Worm (Caenorhabditis elegans) whole organism, L3 larva: ENCODE measurements around the gene gcy-18.

Experiments
- R02D3.7 ChIP-seq: fragments of 150-350 bp; optimal IDR thresholded peaks from 2 replicates; lab custom pipeline; 2014; ENCODE audit warnings: missing biosample characterization, missing genetic modification characterization
- ZK546.5 ChIP-seq: sonication (generic microtip); optimal IDR thresholded peaks from 2 replicates; lab custom pipeline; 2017; ENCODE audit warnings: missing biosample characterization, missing genetic modification characterization
- aly-2 ChIP-seq: fragments of 150-350 bp; optimal IDR thresholded peaks from 2 replicates; lab custom pipeline; 2014; ENCODE audit warnings: missing biosample characterization, missing genetic modification characterization
- ama-1 ChIP-seq: fragments of 150-350 bp; optimal IDR thresholded peaks from 2 replicates; lab custom pipeline; 2018
- ceh-16 ChIP-seq: sonication (generic microtip); optimal IDR thresholded peaks from 2 replicates; lab custom pipeline; 2017; ENCODE audit warnings: missing biosample characterization, missing genetic modification characterization
- ceh-28 ChIP-seq: fragments of 150-350 bp; optimal IDR thresholded peaks from 2 replicates; lab custom pipeline; 2014; ENCODE audit warnings: missing biosample characterization, missing genetic modification reagents, missing genetic modification characterization
- ceh-82 ChIP-seq: fragments of 150-350 bp; optimal IDR thresholded peaks from 2 replicates; lab custom pipeline; 2014; ENCODE audit warnings: missing biosample characterization, missing genetic modification characterization
- ceh-9 ChIP-seq: sonication (generic microtip); optimal IDR thresholded peaks from 2 replicates; lab custom pipeline; 2018; ENCODE audit warnings: missing biosample characterization, missing genetic modification characterization
- daf-12 ChIP-seq: fragments of 150-350 bp; optimal IDR thresholded peaks from 2 replicates; lab custom pipeline; 2014; ENCODE audit warnings: missing biosample characterization, missing genetic modification reagents, missing genetic modification characterization
- egl-27 ChIP-seq: sonication (generic microtip); optimal IDR thresholded peaks from 4 replicates; lab custom pipeline; 2017; ENCODE audit warnings: missing biosample characterization, missing genetic modification reagents, missing genetic modification characterization
- egl-5 ChIP-seq: fragments of 150-350 bp; optimal IDR thresholded peaks from 2 replicates; lab custom pipeline; 2017; ENCODE audit warnings: missing biosample characterization, missing genetic modification reagents, missing genetic modification characterization, inconsistent platforms
- elt-1 ChIP-seq: fragments of 150-350 bp; optimal IDR thresholded peaks from 2 replicates; lab custom pipeline; 2014; ENCODE audit warnings: missing biosample characterization, missing genetic modification characterization
- elt-2 ChIP-seq: sonication (generic microtip); optimal IDR thresholded peaks from 2 replicates; lab custom pipeline; 2016; ENCODE audit warnings: missing genetic modification reagents, mild to moderate bottlenecking, missing genetic modification characterization, missing compliant biosample characterization
- eor-1 ChIP-seq, 2 experiments: fragments of 150-350 bp; optimal IDR thresholded peaks; 2 replicates each; lab custom pipeline; 2014 to 2018; ENCODE audit warnings: missing biosample characterization in 2 of 2, missing genetic modification characterization in 2 of 2
- fkh-10 ChIP-seq: sonication (generic microtip); optimal IDR thresholded peaks from 2 replicates; lab custom pipeline; 2017; ENCODE audit warnings: missing biosample characterization, missing genetic modification reagents, missing genetic modification characterization
- fkh-2 ChIP-seq: fragments of 150-350 bp; optimal IDR thresholded peaks from 2 replicates; lab custom pipeline; 2014; ENCODE audit warnings: missing biosample characterization, missing genetic modification reagents, missing genetic modification characterization
- hmg-11 ChIP-seq: sonication (generic microtip); optimal IDR thresholded peaks from 2 replicates; lab custom pipeline; 2016; ENCODE audit warnings: missing genetic modification characterization, missing compliant biosample characterization
- jun-1 ChIP-seq: fragments of 150-350 bp; optimal IDR thresholded peaks from 2 replicates; lab custom pipeline; 2014; ENCODE audit warnings: missing biosample characterization, missing genetic modification reagents, missing genetic modification characterization
- lin-15B ChIP-seq: fragments of 150-350 bp; optimal IDR thresholded peaks from 2 replicates; lab custom pipeline; 2014; ENCODE audit warnings: missing biosample characterization, missing genetic modification characterization
- lin-39 ChIP-seq: fragments of 150-350 bp; optimal IDR thresholded peaks from 2 replicates; lab custom pipeline; 2018; ENCODE audit warnings: missing biosample characterization, missing genetic modification reagents, missing genetic modification characterization
- lsy-12 ChIP-seq: sonication (generic microtip); optimal IDR thresholded peaks from 2 replicates; lab custom pipeline; 2016; ENCODE audit warnings: mild to moderate bottlenecking, missing genetic modification characterization, missing compliant biosample characterization
- mdl-1 ChIP-seq: fragments of 150-350 bp; optimal IDR thresholded peaks from 2 replicates; lab custom pipeline; 2014; ENCODE audit warnings: missing biosample characterization, missing genetic modification characterization
- mml-1 ChIP-seq: fragments of 150-350 bp; sonication (generic microtip); optimal IDR thresholded peaks from 3 replicates; lab custom pipeline; 2014; ENCODE audit warnings: missing biosample characterization, missing genetic modification characterization
- nfya-1 ChIP-seq: sonication (generic microtip); optimal IDR thresholded peaks from 2 replicates; lab custom pipeline; 2017; ENCODE audit warnings: missing genetic modification characterization, mild to moderate bottlenecking, missing compliant biosample characterization, antibody characterized with exemption, moderate library complexity; ENCODE audit not compliant: insufficient read depth
- nhr-11 ChIP-seq: fragments of 150-350 bp; optimal IDR thresholded peaks from 2 replicates; lab custom pipeline; 2014; ENCODE audit warnings: missing biosample characterization, missing genetic modification characterization
- nhr-12 ChIP-seq: fragments of 150-350 bp; optimal IDR thresholded peaks from 2 replicates; lab custom pipeline; 2014; ENCODE audit warnings: missing biosample characterization, missing genetic modification characterization
- nhr-23 ChIP-seq: fragments of 150-350 bp; optimal IDR thresholded peaks from 2 replicates; lab custom pipeline; 2014; ENCODE audit warnings: missing biosample characterization, missing genetic modification reagents, missing genetic modification characterization
- nhr-25 ChIP-seq: sonication (generic microtip); optimal IDR thresholded peaks from 2 replicates; lab custom pipeline; 2017; ENCODE audit warnings: missing biosample characterization, missing genetic modification characterization
- nhr-28 ChIP-seq: fragments of 150-350 bp; optimal IDR thresholded peaks from 2 replicates; lab custom pipeline; 2014; ENCODE audit warnings: missing biosample characterization, missing genetic modification characterization
- nhr-43 ChIP-seq: sonication (generic microtip); optimal IDR thresholded peaks from 2 replicates; lab custom pipeline; 2016; ENCODE audit warnings: mild to moderate bottlenecking, missing genetic modification characterization, missing compliant biosample characterization; ENCODE audit not compliant: poor library complexity, severe bottlenecking
- nhr-67 ChIP-seq: fragments of 150-350 bp; optimal IDR thresholded peaks from 2 replicates; lab custom pipeline; 2014; ENCODE audit warnings: missing biosample characterization, missing genetic modification characterization
- nhr-76 ChIP-seq: fragments of 150-350 bp; sonication (generic microtip); optimal IDR thresholded peaks from 5 replicates; lab custom pipeline; 2014; ENCODE audit warnings: missing biosample characterization, missing genetic modification characterization
- nhr-77 ChIP-seq: fragments of 150-350 bp; optimal IDR thresholded peaks from 2 replicates; lab custom pipeline; 2014; ENCODE audit warnings: missing biosample characterization, missing genetic modification characterization
- pqm-1 ChIP-seq: fragments of 150-350 bp; optimal IDR thresholded peaks from 2 replicates; lab custom pipeline; 2017; ENCODE audit warnings: missing biosample characterization, missing genetic modification characterization, inconsistent platforms
- sea-2 ChIP-seq: fragments of 150-350 bp; sonication (generic microtip); optimal IDR thresholded peaks from 4 replicates; lab custom pipeline; 2014; ENCODE audit warnings: missing biosample characterization, missing genetic modification reagents, missing genetic modification characterization
- skn-1 ChIP-seq: fragments of 150-350 bp; optimal IDR thresholded peaks from 2 replicates; lab custom pipeline; 2014; ENCODE audit warnings: missing biosample characterization, missing genetic modification characterization
- snpc-4 ChIP-seq: fragments of 150-350 bp; optimal IDR thresholded peaks from 2 replicates; lab custom pipeline; 2014; ENCODE audit warnings: missing biosample characterization, missing genetic modification characterization
- unc-62 ChIP-seq: fragments of 150-350 bp; sonication (generic microtip); optimal IDR thresholded peaks from 4 replicates; lab custom pipeline; 2014; ENCODE audit warnings: missing biosample characterization, missing genetic modification reagents, missing genetic modification characterization
- zag-1 ChIP-seq: fragments of 150-350 bp; optimal IDR thresholded peaks from 2 replicates; lab custom pipeline; 2014; ENCODE audit warnings: missing biosample characterization, missing genetic modification characterization
- ztf-4 ChIP-seq: fragments of 150-350 bp; optimal IDR thresholded peaks from 2 replicates; lab custom pipeline; 2014; ENCODE audit warnings: missing biosample characterization, missing genetic modification characterization

gcy-18 gene

ce11 chrIV:12859797-12860196 lies at the start of gene gcy-18:
TSS of gene gcy-18 (plus strand) at chrIV:12860097.
- TF ChIP-seq elt-2 (tag; lab: Kevin White, UChicago) = no peak
- TF ChIP-seq egl-27 (tag; lab: Kevin White, UChicago) = no peak
- no peak for TF ChIP-seq nhr-67 (tag; lab: Kevin White, UChicago)
- no peak for TF ChIP-seq R02D3.7 (tag; lab: Kevin White, UChicago)
- no peak for TF ChIP-seq ztf-4 (tag; lab: Kevin White, UChicago)

ce11 chrIV:12811554-12811953 lies 48.3 kb upstream of the gcy-18 start:
- TF ChIP-seq unc-62 = no peak
- no peak for TF ChIP-seq mdl-1
- TF ChIP-seq nfya-1 (tag; lab: Kevin White, UChicago) = no peak
- no peak for TF ChIP-seq lin-15B
- TF ChIP-seq ceh-16 (tag; lab: Kevin White, UChicago) = no peak
- no peak for TF ChIP-seq zag-1 (tag; lab: Kevin White, UChicago)
- TF ChIP-seq ceh-9 (tag; lab: Kevin White, UChicago) = no peak
- TF ChIP-seq nhr-43 (tag; lab: Kevin White, UChicago) = no peak
- no peak for TF ChIP-seq ZK546.5
- no peak for TF ChIP-seq nhr-28 (tag; lab: Kevin White, UChicago)
- no peak for TF ChIP-seq elt-1 (tag; lab: Kevin White, UChicago)
- TF ChIP-seq skn-1 (tag; lab: Kevin White, UChicago) = no peak
- no peak for TF ChIP-seq lin-39 (tag; lab: Kevin White, UChicago)
- TF ChIP-seq fkh-2 = no peak
- TF ChIP-seq nhr-25 (tag; lab: Kevin White, UChicago) = no peak
- TF ChIP-seq egl-5 (tag; lab: Kevin White, UChicago) = no peak
- TF ChIP-seq daf-12 (tag; lab: Kevin White, UChicago) = no peak
- TF ChIP-seq, all 47 proteins: peak for 0

- TF ChIP-seq lin-15B = no peak
- TF ChIP-seq sea-2 = no peak
- no peak for TF ChIP-seq fkh-10 (GFP tag; lab: Kevin White, UChicago)
- TF ChIP-seq eor-1 (tag; optimal IDR thresholded peaks at IDR 0.05; lab: Kevin White, UChicago) = no peak
- no peak for TF ChIP-seq ceh-16 (tag; lab: Kevin White, UChicago)
- no peak for TF ChIP-seq nhr-77 (tag; lab: Kevin White, UChicago)
- TF ChIP-seq lin-39 (tag; lab: Kevin White, UChicago) = no peak
- no peak for TF ChIP-seq nhr-28 (tag; lab: Kevin White, UChicago)
- TF ChIP-seq jun-1 (tag; lab: Kevin White, UChicago) = no peak
- TF ChIP-seq lsy-12 (tag; lab: Kevin White, UChicago) = no peak
- TF ChIP-seq elt-2 (tag; lab: Kevin White, UChicago) = no peak
- TF ChIP-seq ztf-4 (tag; lab: Kevin White, UChicago) = no peak
- no peak for TF ChIP-seq ceh-28 (tag; lab: Kevin White, UChicago)
- no peak for TF ChIP-seq mml-1 (tag; lab: Kevin White, UChicago)
- TF ChIP-seq nhr-76 (tag; lab: Kevin White, UChicago) = no peak
- TF ChIP-seq daf-12 (tag; lab: Kevin White, UChicago) = no peak
- TF ChIP-seq zag-1 (tag; lab: Kevin White, UChicago) = no peak
- TF ChIP-seq ama-1 (lab: Kevin White, UChicago) = no peak
- no peak for TF ChIP-seq unc-62
- TF ChIP-seq fkh-2 = no peak
Measured at ce11 chrIV:12813822-12814221, 46.1 kb upstream of the gcy-18 start.

- TF ChIP-seq skn-1 (tag; lab: Kevin White, UChicago) = no peak
- no peak for TF ChIP-seq nhr-23
- TF ChIP-seq lsy-12 (tag; lab: Kevin White, UChicago) = no peak
- no peak for TF ChIP-seq daf-12 (tag; lab: Kevin White, UChicago)
- no peak for TF ChIP-seq nhr-67 (tag; lab: Kevin White, UChicago)
- TF ChIP-seq nhr-28 (tag; lab: Kevin White, UChicago) = no peak
- no peak for TF ChIP-seq aly-2 (tag; lab: Kevin White, UChicago)
- TF ChIP-seq fkh-10 (GFP tag; lab: Kevin White, UChicago) = no peak
- TF ChIP-seq lin-39 (tag; lab: Kevin White, UChicago) = no peak
Measured at ce11 chrIV:12816636-12817035, 43.3 kb upstream of the gcy-18 start.

ce11 chrIV:12817539-12817938 lies 42.4 kb upstream of the gcy-18 start:
- TF ChIP-seq ama-1 (lab: Kevin White, UChicago) = no peak
- TF ChIP-seq lin-39 (tag; lab: Kevin White, UChicago) = peak; percentile 19
- TF ChIP-seq ceh-9 (tag; lab: Kevin White, UChicago) = no peak
- no peak for TF ChIP-seq mml-1 (tag; lab: Kevin White, UChicago)
- no peak for TF ChIP-seq pqm-1 (tag; lab: Kevin White, UChicago)
- TF ChIP-seq nhr-12 (tag; lab: Kevin White, UChicago) = no peak
- TF ChIP-seq sea-2 = no peak
- no peak for TF ChIP-seq snpc-4 (tag; lab: Kevin White, UChicago)
- TF ChIP-seq ztf-4 (tag; lab: Kevin White, UChicago) = no peak
- no peak for TF ChIP-seq aly-2 (tag; lab: Kevin White, UChicago)
- TF ChIP-seq unc-62 = no peak
- no peak for TF ChIP-seq fkh-10 (GFP tag; lab: Kevin White, UChicago)
- TF ChIP-seq hmg-11 (tag; lab: Kevin White, UChicago) = no peak
- TF ChIP-seq egl-5 (tag; lab: Kevin White, UChicago) = peak; percentile 71
- no peak for TF ChIP-seq nhr-11 (tag; lab: Kevin White, UChicago)
- no peak for TF ChIP-seq elt-1 (tag; lab: Kevin White, UChicago)
- TF ChIP-seq daf-12 (tag; lab: Kevin White, UChicago) = no peak
- no peak for TF ChIP-seq ceh-82 (tag; lab: Kevin White, UChicago)
